Worm (Caenorhabditis elegans): ENCODE measurements around the gene mog-5.

DNA sequence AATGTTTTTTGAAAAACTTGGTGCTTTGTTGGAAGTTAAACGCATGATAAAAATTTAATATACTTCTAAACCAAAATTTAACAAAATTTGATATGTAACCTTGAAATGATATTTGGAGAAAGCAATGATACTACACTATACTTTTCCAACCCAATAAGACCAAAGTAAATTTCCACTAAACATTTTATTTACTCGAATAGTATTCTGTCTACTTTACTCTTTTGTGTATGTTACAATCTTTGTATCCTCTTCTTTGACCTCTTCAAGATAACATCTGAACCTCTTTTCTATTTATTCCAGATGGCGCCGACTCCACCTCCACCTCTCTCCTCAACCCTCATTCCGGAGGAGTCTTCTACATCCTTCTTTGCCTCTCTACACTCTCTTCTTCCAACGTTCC is 54.2 kb downstream of the mog-5 start, which contains the start of gene dhs-5:
- TF ChIP-seq klf-2 (GFP tag; conservative IDR thresholded peaks at IDR 0.05) (no peak), tab-1 (GFP tag; IDR thresholded peaks at IDR 0.05) (no peak), med-1 (GFP tag; optimal IDR thresholded peaks at IDR 0.05; ENCODE audit: insufficient read depth) (no peak), ztf-23 (GFP tag; IDR thresholded peaks at IDR 0.05) (no peak), flt-1 (GFP tag; IDR thresholded peaks at IDR 0.05) (no peak), cog-1 (tag; optimal IDR thresholded peaks at IDR 0.05) (no peak), ref-1 (GFP tag; conservative IDR thresholded peaks at IDR 0.05) (no peak), T22C8.4 (GFP tag; IDR thresholded peaks at IDR 0.05) (no peak), ztf-29 (GFP tag; IDR thresholded peaks at IDR 0.05) (no peak)
